Fruit fly (Drosophila melanogaster) whole organism, embryonic: Measurements from ENCODE around the gene MCU.

Source experiments
- ATbp ChIP-seq: fragments of 200-800 bp; sonication (Bioruptor generic); optimal IDR thresholded peaks from 2 replicates; lab custom pipeline; 2017; ENCODE audit warnings: missing biosample characterization, mild to moderate bottlenecking, missing genetic modification characterization, missing genetic modification reagents
- Adf1 ChIP-seq: fragments of 200-800 bp; sonication (Bioruptor generic); IDR thresholded peaks from 2 replicates; pipeline ENCODE4 v1.3.6; 2022; ENCODE audit warnings: missing biosample characterization, missing genetic modification characterization
- Atf-2 ChIP-seq: fragments of 200-800 bp; sonication (Bioruptor generic); optimal IDR thresholded peaks from 2 replicates; lab custom pipeline; 2016; ENCODE audit warnings: missing biosample characterization, missing genetic modification characterization
- C15 ChIP-seq: fragments of 200-800 bp; sonication (Bioruptor generic); IDR thresholded peaks from 3 replicates; pipeline ENCODE4 v1.3.6; 2022; ENCODE audit warnings: missing biosample characterization, missing genetic modification characterization
- CG1024 ChIP-seq: fragments of 200-800 bp; sonication (Bioruptor generic); IDR thresholded peaks from 2 replicates; pipeline ENCODE4 v1.3.6; 2022; ENCODE audit warnings: missing biosample characterization, missing genetic modification characterization
- CG10959 ChIP-seq: fragments of 200-800 bp; sonication (Bioruptor generic); IDR thresholded peaks from 2 replicates; pipeline ENCODE4 v1.3.6; 2022; ENCODE audit warnings: missing biosample characterization, missing genetic modification characterization
- CG11456 ChIP-seq: fragments of 200-800 bp; sonication (Bioruptor generic); IDR thresholded peaks from 3 replicates; pipeline ENCODE4 v1.3.6; 2022; ENCODE audit warnings: missing biosample characterization, missing genetic modification characterization
- CG11560 ChIP-seq: fragments of 200-800 bp; sonication (Bioruptor generic); IDR thresholded peaks from 3 replicates; pipeline ENCODE4 v1.3.6; 2022; ENCODE audit warnings: missing biosample characterization, missing genetic modification characterization
- CG12071 ChIP-seq: fragments of 200-800 bp; sonication (Bioruptor generic); optimal IDR thresholded peaks from 3 replicates; lab custom pipeline; 2018; ENCODE audit warnings: missing biosample characterization, mild to moderate bottlenecking, missing genetic modification characterization
- CG12391 ChIP-seq: fragments of 200-800 bp; sonication (Bioruptor generic); optimal IDR thresholded peaks from 3 replicates; lab custom pipeline; 2018; ENCODE audit warnings: missing biosample characterization, mild to moderate bottlenecking, missing genetic modification characterization, moderate library complexity
- CG12744 ChIP-seq: fragments of 200-800 bp; sonication (Bioruptor generic); optimal IDR thresholded peaks from 2 replicates; lab custom pipeline; 2016; ENCODE audit warnings: missing biosample characterization, missing genetic modification characterization
- CG17328 ChIP-seq: fragments of 200-800 bp; sonication (Bioruptor generic); IDR thresholded peaks from 2 replicates; pipeline ENCODE4 v1.3.6; 2022; ENCODE audit warnings: missing biosample characterization, missing genetic modification characterization
- CG17612 ChIP-seq: fragments of 200-800 bp; sonication (Bioruptor generic); IDR thresholded peaks from 2 replicates; pipeline ENCODE4 v1.3.6; 2022; ENCODE audit warnings: missing biosample characterization, missing genetic modification characterization
- CG18619 ChIP-seq: fragments of 200-800 bp; sonication (Bioruptor generic); optimal IDR thresholded peaks from 3 replicates; lab custom pipeline; 2017; ENCODE audit warnings: missing biosample characterization, mild to moderate bottlenecking, missing genetic modification characterization
- CG30403 ChIP-seq: fragments of 200-800 bp; sonication (Bioruptor generic); optimal IDR thresholded peaks from 3 replicates; lab custom pipeline; 2016; ENCODE audit warnings: missing biosample characterization, missing genetic modification characterization
- CG32532 ChIP-seq: fragments of 200-800 bp; sonication (Bioruptor generic); IDR thresholded peaks from 2 replicates; pipeline ENCODE4 v1.3.6; 2022; ENCODE audit warnings: missing biosample characterization, missing genetic modification characterization
- CG33557 ChIP-seq: fragments of 200-800 bp; sonication (Bioruptor generic); optimal IDR thresholded peaks from 2 replicates; lab custom pipeline; 2019; ENCODE audit warnings: missing biosample characterization, mild to moderate bottlenecking, missing genetic modification characterization, moderate library complexity
- CG6175 ChIP-seq: fragments of 200-800 bp; sonication (Bioruptor generic); IDR thresholded peaks from 3 replicates; pipeline ENCODE4 v1.3.6; 2022; ENCODE audit warnings: missing biosample characterization, missing genetic modification characterization
- CG6254 ChIP-seq: fragments of 200-800 bp; sonication (Bioruptor generic); optimal IDR thresholded peaks from 3 replicates; lab custom pipeline; 2017; ENCODE audit warnings: mild to moderate bottlenecking, missing biosample characterization, missing genetic modification reagents, missing genetic modification characterization
- CG6765 ChIP-seq: fragments of 200-800 bp; sonication (Bioruptor generic); optimal IDR thresholded peaks from 3 replicates; lab custom pipeline; 2017; ENCODE audit warnings: missing biosample characterization, mild to moderate bottlenecking, missing genetic modification characterization
- CG7357 ChIP-seq: fragments of 200-800 bp; sonication (Bioruptor generic); IDR thresholded peaks from 3 replicates; pipeline ENCODE4 v1.3.6; 2022; ENCODE audit warnings: missing biosample characterization, missing genetic modification characterization
- CG7745 ChIP-seq: fragments of 200-800 bp; sonication (Bioruptor generic); optimal IDR thresholded peaks from 2 replicates; lab custom pipeline; 2018; ENCODE audit warnings: missing biosample characterization, mild to moderate bottlenecking, missing genetic modification characterization, moderate library complexity
- CG8359 ChIP-seq: fragments of 200-800 bp; sonication (Bioruptor generic); optimal IDR thresholded peaks from 2 replicates; lab custom pipeline; 2017; ENCODE audit warnings: missing biosample characterization, mild to moderate bottlenecking, missing genetic modification characterization, borderline replicate concordance
- CG8478 ChIP-seq: fragments of >200 bp; optimal IDR thresholded peaks from 2 replicates; lab custom pipeline; 2018
- CG9817 ChIP-seq: fragments of 200-800 bp; sonication (Bioruptor generic); optimal IDR thresholded peaks from 2 replicates; lab custom pipeline; 2018; ENCODE audit warnings: missing biosample characterization, mild to moderate bottlenecking, missing genetic modification characterization, moderate library complexity
- CTCF ChIP-seq: fragments of 200-800 bp; sonication (Bioruptor generic); optimal IDR thresholded peaks from 2 replicates; lab custom pipeline; 2017; ENCODE audit warnings: missing biosample characterization, mild to moderate bottlenecking, missing genetic modification characterization, moderate library complexity
- Dad ChIP-seq: fragments of 200-800 bp; sonication (Bioruptor generic); optimal IDR thresholded peaks from 3 replicates; lab custom pipeline; 2016; ENCODE audit warnings: missing biosample characterization, missing genetic modification characterization
- Fer1 ChIP-seq: fragments of 200-800 bp; sonication (Bioruptor generic); optimal IDR thresholded peaks from 2 replicates; lab custom pipeline; 2017; ENCODE audit warnings: missing biosample characterization, mild to moderate bottlenecking, missing genetic modification characterization
- H2.0 ChIP-seq: fragments of 200-800 bp; sonication (Bioruptor generic); IDR thresholded peaks from 2 replicates; pipeline ENCODE4 v1.3.6; 2022; ENCODE audit warnings: missing biosample characterization, missing genetic modification characterization
- Hey ChIP-seq: fragments of 200-800 bp; sonication (Bioruptor generic); optimal IDR thresholded peaks from 3 replicates; lab custom pipeline; 2018; ENCODE audit warnings: missing biosample characterization, mild to moderate bottlenecking, missing genetic modification characterization
- Hmr ChIP-seq: fragments of 200-800 bp; sonication (Bioruptor generic); optimal IDR thresholded peaks from 3 replicates; lab custom pipeline; 2017; ENCODE audit warnings: mild to moderate bottlenecking, missing biosample characterization, missing genetic modification reagents, missing genetic modification characterization
- Hmx ChIP-seq: fragments of 200-800 bp; sonication (Bioruptor generic); optimal IDR thresholded peaks from 2 replicates; lab custom pipeline; 2016; ENCODE audit warnings: missing biosample characterization, missing genetic modification characterization
- Hr3 ChIP-seq: fragments of 200-800 bp; sonication (Bioruptor generic); optimal IDR thresholded peaks from 3 replicates; lab custom pipeline; 2016; ENCODE audit warnings: missing biosample characterization, missing genetic modification characterization
- Opbp ChIP-seq: fragments of 200-800 bp; sonication (Bioruptor generic); IDR thresholded peaks from 3 replicates; pipeline ENCODE4 v1.3.6; 2022; ENCODE audit warnings: missing biosample characterization, missing genetic modification characterization; ENCODE audit not compliant: partially characterized antibody
- Optix ChIP-seq: fragments of 200-800 bp; sonication (Bioruptor generic); IDR thresholded peaks from 3 replicates; pipeline ENCODE4 v1.3.6; 2022; ENCODE audit warnings: missing biosample characterization, missing genetic modification characterization
- Taf1 ChIP-seq: fragments of 200-800 bp; sonication (Bioruptor generic); IDR thresholded peaks from 2 replicates; pipeline ENCODE4 v1.3.6; 2022; ENCODE audit warnings: missing biosample characterization, missing genetic modification characterization
- ara ChIP-seq: fragments of 200-800 bp; sonication (Bioruptor generic); IDR thresholded peaks from 2 replicates; pipeline ENCODE4 v1.3.6; 2022; ENCODE audit warnings: missing biosample characterization, missing genetic modification characterization
- ash1 ChIP-seq: fragments of 200-800 bp; sonication (Bioruptor generic); optimal IDR thresholded peaks from 2 replicates; lab custom pipeline; 2018; ENCODE audit warnings: missing biosample characterization, mild to moderate bottlenecking, missing genetic modification characterization
- bcd ChIP-seq: fragments of 200-800 bp; sonication (Bioruptor generic); optimal IDR thresholded peaks from 2 replicates; lab custom pipeline; 2017; ENCODE audit warnings: missing biosample characterization, mild to moderate bottlenecking, missing genetic modification characterization
- crp ChIP-seq, 2 experiments: fragments of 200-800 bp; sonication (Bioruptor generic); optimal IDR thresholded peaks; 2 replicates in 1 of 2; 3 replicates in 1 of 2; lab custom pipeline; 2017; ENCODE audit warnings: missing biosample characterization in 2 of 2, missing genetic modification characterization in 2 of 2, mild to moderate bottlenecking in 1 of 2, moderate library complexity in 1 of 2
- fd96Cb ChIP-seq: fragments of 200-800 bp; sonication (Bioruptor generic); optimal IDR thresholded peaks from 2 replicates; lab custom pipeline; 2018; ENCODE audit warnings: missing biosample characterization, mild to moderate bottlenecking, missing genetic modification characterization, moderate library complexity
- klu ChIP-seq: fragments of 200-800 bp; sonication (Bioruptor generic); IDR thresholded peaks from 2 replicates; pipeline ENCODE4 v1.3.6; 2022; ENCODE audit warnings: missing biosample characterization, missing genetic modification characterization
- kni ChIP-seq: fragments of 200-800 bp; sonication (Bioruptor generic); optimal IDR thresholded peaks from 3 replicates; lab custom pipeline; 2017; ENCODE audit warnings: mild to moderate bottlenecking, missing biosample characterization, missing genetic modification reagents, missing genetic modification characterization
- knrl ChIP-seq: fragments of 200-800 bp; sonication (Bioruptor generic); IDR thresholded peaks from 3 replicates; pipeline ENCODE4 v1.3.6; 2022; ENCODE audit warnings: missing biosample characterization, missing genetic modification characterization; ENCODE audit not compliant: partially characterized antibody
- lov ChIP-seq, 2 experiments: fragments of 200-800 bp in 1 of 2; fragments of >200 bp in 1 of 2; sonication (Bioruptor generic) in 1 of 2; IDR thresholded peaks in 1 of 2; optimal IDR thresholded peaks in 1 of 2; 2 replicates in 1 of 2; 3 replicates in 1 of 2; pipeline versions ENCODE4 v1.3.6 to Lab custom; 2017 to 2022; ENCODE audit warnings: missing biosample characterization in 1 of 2, missing genetic modification characterization in 1 of 2
- prd ChIP-seq, 3 experiments: fragments of >200 bp in 2 of 3; fragments of 200-800 bp in 1 of 3; sonication (Bioruptor generic) in 1 of 3; optimal IDR thresholded peaks in 2 of 3; IDR thresholded peaks in 1 of 3; 2 replicates in 2 of 3; 3 replicates in 1 of 3; pipeline versions ENCODE4 v1.3.6 to Lab custom; 2017 to 2022; ENCODE audit warnings: missing biosample characterization in 1 of 3, missing genetic modification characterization in 1 of 3
- run ChIP-seq: fragments of 200-800 bp; sonication (Bioruptor generic); optimal IDR thresholded peaks from 3 replicates; lab custom pipeline; 2018; ENCODE audit warnings: missing biosample characterization, mild to moderate bottlenecking, missing genetic modification characterization
- seq ChIP-seq: fragments of 200-800 bp; sonication (Bioruptor generic); IDR thresholded peaks from 2 replicates; pipeline ENCODE4 v1.3.6; 2022; ENCODE audit warnings: missing biosample characterization, missing genetic modification characterization
- slou ChIP-seq: fragments of 200-800 bp; sonication (Bioruptor generic); optimal IDR thresholded peaks from 3 replicates; lab custom pipeline; 2016; ENCODE audit warnings: missing biosample characterization, missing genetic modification characterization
- sqz ChIP-seq: fragments of 200-800 bp; sonication (Bioruptor generic); optimal IDR thresholded peaks from 3 replicates; lab custom pipeline; 2018; ENCODE audit warnings: missing biosample characterization, mild to moderate bottlenecking, missing genetic modification characterization
- tio ChIP-seq: fragments of 200-800 bp; sonication (Bioruptor generic); optimal IDR thresholded peaks from 2 replicates; lab custom pipeline; 2017; ENCODE audit warnings: missing biosample characterization, missing genetic modification characterization, inconsistent platforms
- zen2 ChIP-seq: fragments of 200-800 bp; sonication (Bioruptor generic); IDR thresholded peaks from 3 replicates; pipeline ENCODE4 v1.3.6; 2022; ENCODE audit warnings: missing biosample characterization, missing genetic modification characterization; ENCODE audit not compliant: partially characterized antibody

Gene MCU

DNA sequence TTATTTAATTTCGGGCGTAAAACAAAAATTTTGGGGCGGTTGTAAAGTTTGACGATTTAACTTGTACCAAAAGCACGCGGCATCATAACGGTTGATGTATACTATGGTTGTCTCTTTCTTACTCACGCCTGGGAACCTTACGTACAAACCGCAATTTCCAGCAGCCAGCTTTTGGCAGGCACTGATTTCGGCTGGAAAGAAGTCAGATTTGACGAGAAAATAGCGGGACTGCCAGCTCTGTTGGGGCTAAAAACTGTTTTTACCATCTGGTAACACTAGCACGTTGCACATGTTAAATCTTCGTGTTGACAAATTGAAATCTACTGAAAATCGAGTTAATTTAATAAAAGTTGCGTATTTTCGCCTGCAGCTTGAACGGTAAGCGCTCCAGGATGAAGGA is 55.4 kb downstream of the MCU start, which contains the start of gene zpg (continued):
- TF ChIP-seq Hmx (GFP tag; lab: Kevin White, UChicago) (no peak), ara (GFP tag; lab: Robert Waterston, UW) (no peak), run (tag; lab: Kevin White, UChicago) (no peak), Hey (no peak), CG1024 (no peak), CG17612 (GFP tag; lab: Robert Waterston, UW) (no peak), Taf1 (GFP tag; lab: Robert Waterston, UW) (no peak), CG6175 (GFP tag; lab: Robert Waterston, UW) (no peak), CG7745 (tag; lab: Kevin White, UChicago) (no peak), C15 (GFP tag; lab: Robert Waterston, UW) (no peak), CG11560 (no peak), CG30403 (GFP tag; lab: Kevin White, UChicago) (no peak), bcd (GFP tag; lab: Kevin White, UChicago) (peak; percentile 38), CTCF (no peak), CG8478 (no peak), CG12391 (tag; lab: Kevin White, UChicago) (no peak), CG17328 (GFP tag; lab: Robert Waterston, UW) (no peak), sqz (GFP tag; lab: Kevin White, UChicago) (no peak), Hmr (GFP tag; lab: Kevin White, UChicago) (peak; percentile 55), Dad (GFP tag; lab: Kevin White, UChicago) (no peak), Hr3 (GFP tag; lab: Kevin White, UChicago) (no peak), Adf1 (GFP tag; lab: Robert Waterston, UW) (no peak), CG32532 (0 out of 2 replicates have a peak, but pooled peaks have one; percentile 15), H2.0 (GFP tag; lab: Robert Waterston, UW) (no peak), kni (GFP tag; lab: Kevin White, UChicago) (no peak), Atf-2 (no peak), CG18619 (GFP tag; lab: Kevin White, UChicago) (no peak), CG6254 (no peak), CG33557 (GFP tag; lab: Kevin White, UChicago) (no peak), knrl (peak; percentile 69), Opbp (GFP tag; lab: Robert Waterston, UW) (peak; percentile 51; the same call in 2 of the 3 replicates), slou (no peak), zen2 (GFP tag; lab: Robert Waterston, UW) (no peak), CG7357 (GFP tag; lab: Robert Waterston, UW) (no peak), Optix (GFP tag; lab: Robert Waterston, UW) (no peak), ATbp (no peak), CG9817 (tag; lab: Kevin White, UChicago) (peak; percentile 7), Fer1 (GFP tag; lab: Kevin White, UChicago) (no peak), tio (GFP tag; lab: Kevin White, UChicago) (no peak), CG11456 (GFP tag; lab: Robert Waterston, UW) (no peak), CG12744 (GFP tag; lab: Kevin White, UChicago) (no peak), CG6765 (GFP tag; lab: Kevin White, UChicago) (no peak), ash1 (no peak), CG8359 (GFP tag; lab: Kevin White, UChicago) (no peak), lov (optimal IDR thresholded peaks at IDR 0.05; lab: Kevin White, UChicago) (no peak), lov (GFP tag; IDR thresholded peaks at IDR 0.05; lab: Robert Waterston, UW) (no peak), prd (optimal IDR thresholded peaks at IDR 0.05; lab: Kevin White, UChicago) (no peak), prd (GFP tag; IDR thresholded peaks at IDR 0.05; lab: Robert Waterston, UW) (no peak), CG12071 (GFP tag; lab: Kevin White, UChicago) (no peak), CG10959 (GFP tag; lab: Robert Waterston, UW) (no peak), klu (no peak), crp (GFP tag; optimal IDR thresholded peaks at IDR 0.05; lab: Kevin White, UChicago) (peak in 1 of 2 experiments; percentile 44), fd96Cb (no peak), seq (GFP tag; lab: Robert Waterston, UW) (no peak)
